Worm (Caenorhabditis elegans) whole organism, L3 larva: Measurements from ENCODE around the gene T23F2.4.

Experiments
- ZK546.5 ChIP-seq: sonication (generic microtip); optimal IDR thresholded peaks from 2 replicates; lab custom pipeline; 2017; ENCODE audit warnings: missing biosample characterization, missing genetic modification characterization
- ceh-82 ChIP-seq: fragments of 150-350 bp; optimal IDR thresholded peaks from 2 replicates; lab custom pipeline; 2014; ENCODE audit warnings: missing biosample characterization, missing genetic modification characterization
- daf-12 ChIP-seq: fragments of 150-350 bp; optimal IDR thresholded peaks from 2 replicates; lab custom pipeline; 2014; ENCODE audit warnings: missing biosample characterization, missing genetic modification reagents, missing genetic modification characterization
- elt-1 ChIP-seq: fragments of 150-350 bp; optimal IDR thresholded peaks from 2 replicates; lab custom pipeline; 2014; ENCODE audit warnings: missing biosample characterization, missing genetic modification characterization
- lsy-12 ChIP-seq: sonication (generic microtip); optimal IDR thresholded peaks from 2 replicates; lab custom pipeline; 2016; ENCODE audit warnings: mild to moderate bottlenecking, missing genetic modification characterization, missing compliant biosample characterization
- mdl-1 ChIP-seq: fragments of 150-350 bp; optimal IDR thresholded peaks from 2 replicates; lab custom pipeline; 2014; ENCODE audit warnings: missing biosample characterization, missing genetic modification characterization
- nhr-28 ChIP-seq: fragments of 150-350 bp; optimal IDR thresholded peaks from 2 replicates; lab custom pipeline; 2014; ENCODE audit warnings: missing biosample characterization, missing genetic modification characterization
- nhr-76 ChIP-seq: fragments of 150-350 bp; sonication (generic microtip); optimal IDR thresholded peaks from 5 replicates; lab custom pipeline; 2014; ENCODE audit warnings: missing biosample characterization, missing genetic modification characterization
- unc-39 ChIP-seq: sonication (generic microtip); optimal IDR thresholded peaks from 4 replicates; lab custom pipeline; 2017; ENCODE audit warnings: missing biosample characterization, missing genetic modification characterization
- unc-62 ChIP-seq: fragments of 150-350 bp; sonication (generic microtip); optimal IDR thresholded peaks from 4 replicates; lab custom pipeline; 2014; ENCODE audit warnings: missing biosample characterization, missing genetic modification reagents, missing genetic modification characterization

ce11 chrX:5518352-5518751 lies 3.5 kb upstream of the T23F2.4 start:
- TF ChIP-seq elt-1 (tag; lab: Kevin White, UChicago) (no peak), daf-12 (no peak), mdl-1 (tag; lab: Kevin White, UChicago) (no peak), nhr-28 (tag; lab: Kevin White, UChicago) (no peak), lsy-12 (tag; lab: Kevin White, UChicago) (no peak), unc-62 (GFP tag; lab: Kevin White, UChicago) (no peak), ZK546.5 (tag; lab: Kevin White, UChicago) (no peak), nhr-76 (tag; lab: Kevin White, UChicago) (no peak), ceh-82 (no peak), unc-39 (no peak)
